Fruit fly (Drosophila melanogaster) whole organism, prepupa: ENCODE results near the gene CG14989.
A peak's percentile ranks its signal among the peaks of the same experiment; 100 is the strongest.

Experiments
- CG15336 ChIP-seq: fragments of 200-800 bp; sonication (Bioruptor generic); IDR thresholded peaks from 2 replicates; pipeline ENCODE4 v1.3.6; 2022; ENCODE audit warnings: missing biosample characterization, missing genetic modification characterization
- CG16779 ChIP-seq: fragments of 200-800 bp; sonication (Bioruptor generic); optimal IDR thresholded peaks from 3 replicates; lab custom pipeline; 2017; ENCODE audit warnings: missing biosample characterization, mild to moderate bottlenecking, missing genetic modification characterization
- CG3919 ChIP-seq: fragments of 200-800 bp; sonication (Bioruptor generic); optimal IDR thresholded peaks from 3 replicates; lab custom pipeline; 2016; ENCODE audit warnings: missing biosample characterization, missing genetic modification characterization
- CG8119 ChIP-seq: fragments of 200-800 bp; sonication (Bioruptor generic); IDR thresholded peaks from 3 replicates; pipeline ENCODE4 v1.3.6; 2022; ENCODE audit warnings: missing biosample characterization, missing genetic modification characterization
- CG8632 ChIP-seq: fragments of 200-800 bp; sonication (Bioruptor generic); optimal IDR thresholded peaks from 3 replicates; lab custom pipeline; 2016; ENCODE audit warnings: missing biosample characterization, missing genetic modification characterization
- Hr4 ChIP-seq: fragments of 200-800 bp; sonication (Bioruptor generic); optimal IDR thresholded peaks from 3 replicates; lab custom pipeline; 2016; ENCODE audit warnings: missing biosample characterization, missing genetic modification characterization
- OdsH ChIP-seq: fragments of 200-800 bp; sonication (Bioruptor generic); optimal IDR thresholded peaks from 3 replicates; lab custom pipeline; 2016; ENCODE audit warnings: missing biosample characterization, missing genetic modification characterization
- Sox14 ChIP-seq: fragments of 200-800 bp; sonication (Bioruptor generic); optimal IDR thresholded peaks from 3 replicates; lab custom pipeline; 2016; ENCODE audit warnings: missing biosample characterization, missing genetic modification characterization
- acj6 ChIP-seq: fragments of 200-800 bp; sonication (Bioruptor generic); optimal IDR thresholded peaks from 3 replicates; lab custom pipeline; 2016; ENCODE audit warnings: missing biosample characterization, missing genetic modification characterization
- dac ChIP-seq: fragments of 200-800 bp; sonication (Bioruptor generic); optimal IDR thresholded peaks from 2 replicates; lab custom pipeline; 2017; ENCODE audit warnings: missing biosample characterization, mild to moderate bottlenecking, missing genetic modification characterization
- esn ChIP-seq: fragments of 200-800 bp; sonication (Bioruptor generic); optimal IDR thresholded peaks from 2 replicates; lab custom pipeline; 2016; ENCODE audit warnings: missing biosample characterization, mild to moderate bottlenecking, missing genetic modification characterization, moderate library complexity
- fd85E ChIP-seq: fragments of 200-800 bp; sonication (Bioruptor generic); optimal IDR thresholded peaks from 3 replicates; lab custom pipeline; 2016; ENCODE audit warnings: missing biosample characterization, missing genetic modification characterization
- spab ChIP-seq: fragments of 200-800 bp; sonication (Bioruptor generic); optimal IDR thresholded peaks from 2 replicates; lab custom pipeline; 2017; ENCODE audit warnings: missing biosample characterization, mild to moderate bottlenecking, missing genetic modification characterization, missing genetic modification reagents

DNA sequence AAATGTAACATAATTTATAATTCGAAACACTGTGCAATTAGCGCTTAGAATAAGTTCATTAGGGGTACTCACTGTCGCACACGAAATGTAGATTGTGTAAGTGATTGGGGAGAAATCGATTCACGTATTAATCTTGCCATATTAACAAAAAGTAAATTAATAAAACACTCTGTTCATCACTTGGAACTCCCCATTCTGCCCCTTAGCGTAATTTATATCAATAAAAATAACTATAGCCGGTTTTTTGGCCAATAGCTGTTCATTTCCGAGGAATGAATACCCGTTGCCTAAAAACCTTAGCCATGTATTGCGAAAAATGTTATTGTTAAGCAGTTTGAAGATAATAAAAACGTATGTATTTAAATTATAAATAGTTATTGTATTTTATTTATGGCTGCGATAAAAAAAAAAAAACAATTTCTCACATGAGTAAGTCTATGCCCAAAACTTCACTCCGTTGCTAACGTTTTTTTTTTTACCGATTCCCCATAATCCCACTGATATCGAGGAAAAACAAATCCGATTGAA lies 28.0 kb upstream of the CG14989 start, which contains the start of gene Ugt305A1:
- TF ChIP-seq CG16779 (tag; lab: Kevin White, UChicago) (no peak), CG8119 (GFP tag; lab: Robert Waterston, UW) (peak; percentile 29; the same call in 1 of the 3 replicates), Hr4 (GFP tag; lab: Kevin White, UChicago) (peak; percentile 13), CG8632 (GFP tag; lab: Kevin White, UChicago) (no peak), esn (GFP tag; lab: Kevin White, UChicago) (no peak), CG15336 (GFP tag; lab: Robert Waterston, UW) (peak; percentile 38; the same call in 1 of the 2 replicates), CG3919 (GFP tag; lab: Kevin White, UChicago) (no peak), spab (GFP tag; lab: Kevin White, UChicago) (no peak), OdsH (GFP tag; lab: Kevin White, UChicago) (no peak), Sox14 (no peak), acj6 (no peak), dac (GFP tag; lab: Kevin White, UChicago) (no peak), fd85E (GFP tag; lab: Kevin White, UChicago) (no peak)
